Fruit fly (Drosophila melanogaster) whole organism, adult: ENCODE data around the gene Ir62a.
A peak's percentile ranks its signal among the peaks of the same experiment; 100 is the strongest.

Source experiments
- CG11617 ChIP-seq: fragments of 200-800 bp; sonication (Bioruptor generic); optimal IDR thresholded peaks from 2 replicates; lab custom pipeline; 2017; ENCODE audit warnings: mild to moderate bottlenecking, missing biosample characterization, missing genetic modification reagents, missing genetic modification characterization
- CG12768 ChIP-seq: fragments of 200-800 bp; sonication (Bioruptor generic); optimal IDR thresholded peaks from 2 replicates; lab custom pipeline; 2017; ENCODE audit warnings: missing biosample characterization, missing genetic modification characterization, mild to moderate bottlenecking, moderate library complexity, missing genetic modification reagents
- CG14711 ChIP-seq: fragments of 200-800 bp; sonication (Bioruptor generic); optimal IDR thresholded peaks from 2 replicates; lab custom pipeline; 2018; ENCODE audit warnings: missing biosample characterization, mild to moderate bottlenecking, missing genetic modification characterization, moderate library complexity
- CG1620 ChIP-seq: fragments of 200-800 bp; sonication (Bioruptor generic); optimal IDR thresholded peaks from 2 replicates; lab custom pipeline; 2016; ENCODE audit warnings: missing biosample characterization, missing genetic modification characterization
- CG33017 ChIP-seq: fragments of 200-800 bp; sonication (Bioruptor generic); optimal IDR thresholded peaks from 2 replicates; lab custom pipeline; 2018; ENCODE audit warnings: missing biosample characterization, mild to moderate bottlenecking, missing genetic modification characterization, moderate library complexity
- CG5204 ChIP-seq: fragments of 200-800 bp; sonication (Bioruptor generic); optimal IDR thresholded peaks from 2 replicates; lab custom pipeline; 2016; ENCODE audit warnings: missing biosample characterization, missing genetic modification characterization
- CG7045 ChIP-seq: fragments of 200-800 bp; sonication (Bioruptor generic); optimal IDR thresholded peaks from 2 replicates; lab custom pipeline; 2017; ENCODE audit warnings: missing biosample characterization, mild to moderate bottlenecking, missing genetic modification characterization
- CG7101 ChIP-seq: fragments of 200-800 bp; sonication (Bioruptor generic); optimal IDR thresholded peaks from 2 replicates; lab custom pipeline; 2018; ENCODE audit warnings: missing biosample characterization, mild to moderate bottlenecking, missing genetic modification characterization, moderate library complexity
- Clk ChIP-seq: fragments of 200-800 bp; sonication (Bioruptor generic); optimal IDR thresholded peaks from 2 replicates; lab custom pipeline; 2017; ENCODE audit warnings: missing biosample characterization, missing genetic modification characterization
- Crg-1 ChIP-seq: fragments of 200-800 bp; sonication (Bioruptor generic); optimal IDR thresholded peaks from 2 replicates; lab custom pipeline; 2016; ENCODE audit warnings: missing biosample characterization, missing genetic modification characterization
- Hr96 ChIP-seq: fragments of 200-800 bp; sonication (Bioruptor generic); optimal IDR thresholded peaks from 2 replicates; lab custom pipeline; 2016; ENCODE audit warnings: missing biosample characterization, missing genetic modification characterization
- Mnt ChIP-seq: fragments of 200-800 bp; sonication (Bioruptor generic); optimal IDR thresholded peaks from 2 replicates; lab custom pipeline; 2016; ENCODE audit warnings: missing biosample characterization, mild to moderate bottlenecking, missing genetic modification characterization
- bab1 ChIP-seq: fragments of 200-800 bp; sonication (Bioruptor generic); optimal IDR thresholded peaks from 3 replicates; lab custom pipeline; 2019; ENCODE audit warnings: missing biosample characterization, mild to moderate bottlenecking, missing genetic modification characterization, moderate library complexity
- cic ChIP-seq: fragments of 200-800 bp; sonication (Bioruptor generic); optimal IDR thresholded peaks from 2 replicates; lab custom pipeline; 2017; ENCODE audit warnings: missing biosample characterization, mild to moderate bottlenecking, missing genetic modification characterization, moderate library complexity
- cnc ChIP-seq, 2 experiments: fragments of >200 bp; optimal IDR thresholded peaks; 2 replicates each; lab custom pipeline; 2017
- kay ChIP-seq: fragments of 200-800 bp; sonication (Bioruptor generic); peaks from one replicate; lab custom pipeline; 2016; ENCODE audit warnings: missing biosample characterization, missing genetic modification characterization, borderline replicate concordance
- ovo ChIP-seq: fragments of 200-800 bp; sonication (Bioruptor generic); optimal IDR thresholded peaks from 2 replicates; lab custom pipeline; 2016; ENCODE audit warnings: missing biosample characterization, missing genetic modification characterization
- pad ChIP-seq: fragments of 200-800 bp; sonication (Bioruptor generic); optimal IDR thresholded peaks from 3 replicates; lab custom pipeline; 2017; ENCODE audit warnings: missing biosample characterization, missing genetic modification characterization, mild to moderate bottlenecking, moderate library complexity, missing genetic modification reagents
- tj ChIP-seq: fragments of 200-800 bp; sonication (Bioruptor generic); optimal IDR thresholded peaks from 3 replicates; lab custom pipeline; 2017; ENCODE audit warnings: missing biosample characterization, mild to moderate bottlenecking, missing genetic modification characterization, moderate library complexity
- toe ChIP-seq: fragments of 200-800 bp; sonication (Bioruptor generic); optimal IDR thresholded peaks from 2 replicates; lab custom pipeline; 2016; ENCODE audit warnings: missing biosample characterization, missing genetic modification characterization

Ir62a gene

dm6 chr3L:1502086-1502893 lies 28.8 kb downstream of the Ir62a start, which contains the start of the genes hfp and Psa:
TSS of gene hfp (minus strand) at chr3L:1502590.
TSS of gene Psa (plus strand) at chr3L:1502843.
- TF ChIP-seq CG33017 (tag; lab: Kevin White, UChicago) (no peak), tj (GFP tag; lab: Kevin White, UChicago) (peak; percentile 38), Hr96 (GFP tag; lab: Kevin White, UChicago) (no peak), CG11617 (GFP tag; lab: Kevin White, UChicago) (peak; percentile 2), bab1 (peak; percentile 33)

dm6 chr3L:1496408-1496807 lies 34.7 kb downstream of the Ir62a start, which contains the start of gene CG12084:
TSS of gene CG12084 (minus strand) at chr3L:1496643.
- TF ChIP-seq CG1620 (GFP tag; lab: Kevin White, UChicago) (no peak), bab1 (peak; percentile 40)

- TF ChIP-seq CG14711 (tag; lab: Kevin White, UChicago) = no peak
- no peak for TF ChIP-seq Clk
- no peak for TF ChIP-seq CG7101 (tag; lab: Kevin White, UChicago)
- no peak for TF ChIP-seq CG5204 (GFP tag; lab: Kevin White, UChicago)
- no peak for TF ChIP-seq CG12768 (GFP tag; lab: Kevin White, UChicago)
- TF ChIP-seq CG7045 (GFP tag; lab: Kevin White, UChicago) = no peak
Measured at dm6 chr3L:1495803-1496202, 35.3 kb downstream of the Ir62a start.

- TF ChIP-seq ovo (GFP tag; lab: Kevin White, UChicago) (no peak), CG11617 (GFP tag; lab: Kevin White, UChicago) (no peak), cic (GFP tag; lab: Kevin White, UChicago) (peak; percentile 86), CG12768 (GFP tag; lab: Kevin White, UChicago) (peak; percentile 44), Clk (no peak), tj (GFP tag; lab: Kevin White, UChicago) (no peak), bab1 (no peak), Crg-1 (GFP tag; lab: Kevin White, UChicago) (peak; percentile 9), CG5204 (GFP tag; lab: Kevin White, UChicago) (no peak), CG14711 (tag; lab: Kevin White, UChicago) (no peak)
Measured at dm6 chr3L:1489523-1489922, 41.5 kb downstream of the Ir62a start, which contains the start of gene stet. TSS of gene stet (minus strand) at chr3L:1489547.

dm6 chr3L:1488592-1489183 lies 42.4 kb downstream of the Ir62a start:
- no peak for TF ChIP-seq toe (GFP tag; lab: Kevin White, UChicago)
- TF ChIP-seq CG14711 (tag; lab: Kevin White, UChicago) = no peak
- no peak for TF ChIP-seq ovo (GFP tag; lab: Kevin White, UChicago)
- TF ChIP-seq cic (GFP tag; lab: Kevin White, UChicago) = peak; percentile 86
- TF ChIP-seq Clk = no peak
- TF ChIP-seq CG1620 (GFP tag; lab: Kevin White, UChicago) = no peak
- no peak for TF ChIP-seq Hr96 (GFP tag; lab: Kevin White, UChicago)
- peak; percentile 5 for TF ChIP-seq CG33017 (tag; lab: Kevin White, UChicago)
- TF ChIP-seq Crg-1 (GFP tag; lab: Kevin White, UChicago) = no peak
- no peak for TF ChIP-seq CG7045 (GFP tag; lab: Kevin White, UChicago)
- peak; percentile 16 for TF ChIP-seq kay (GFP tag; lab: Kevin White, UChicago)
- no peak for TF ChIP-seq cnc (optimal IDR thresholded peaks at IDR 0.05; lab: Kevin White, UChicago)
- TF ChIP-seq CG5204 (GFP tag; lab: Kevin White, UChicago) = no peak
- no peak for TF ChIP-seq CG7101 (tag; lab: Kevin White, UChicago)
- peak; percentile 25 for TF ChIP-seq CG12768 (GFP tag; lab: Kevin White, UChicago)
- peak; percentile 57 for TF ChIP-seq pad (GFP tag; lab: Kevin White, UChicago)
- peak; percentile 27 for TF ChIP-seq tj (GFP tag; lab: Kevin White, UChicago)
- no peak for TF ChIP-seq CG11617 (GFP tag; lab: Kevin White, UChicago)
- TF ChIP-seq Mnt = peak; percentile 22
- peak; percentile 28 for TF ChIP-seq bab1

dm6 chr3L:1484747-1485146 lies 46.3 kb downstream of the Ir62a start:
- TF ChIP-seq CG1620 (GFP tag; lab: Kevin White, UChicago) = no peak
- no peak for TF ChIP-seq CG5204 (GFP tag; lab: Kevin White, UChicago)
- no peak for TF ChIP-seq cic (GFP tag; lab: Kevin White, UChicago)
- TF ChIP-seq ovo (GFP tag; lab: Kevin White, UChicago) = no peak
- TF ChIP-seq Clk = no peak
- no peak for TF ChIP-seq bab1
- no peak for TF ChIP-seq Mnt
